Worm (Caenorhabditis elegans) whole organism, L1 larva: ENCODE results near the gene ZC8.6.

Source experiments
- F16B12.6 ChIP-seq: fragments of 150-350 bp; optimal IDR thresholded peaks from 2 replicates; lab custom pipeline; 2014; ENCODE audit warnings: missing biosample characterization, missing genetic modification characterization
- ces-1 ChIP-seq: fragments of 150-350 bp; optimal IDR thresholded peaks from 2 replicates; lab custom pipeline; 2014; ENCODE audit warnings: missing biosample characterization, missing genetic modification reagents, missing genetic modification characterization
- elt-3 ChIP-seq, 6 experiments: fragments of 150-350 bp in 1 of 6; sonication (generic microtip); optimal IDR thresholded peaks; 2 replicates each; lab custom pipeline; 2017 to 2018; ENCODE audit warnings: missing biosample characterization in 6 of 6, missing genetic modification characterization in 6 of 6, inconsistent platforms in 1 of 6
- lin-39 ChIP-seq: fragments of 150-350 bp; optimal IDR thresholded peaks from 2 replicates; lab custom pipeline; 2014; ENCODE audit warnings: missing biosample characterization, missing genetic modification reagents, missing genetic modification characterization
- nhr-11 ChIP-seq: fragments of 150-350 bp; optimal IDR thresholded peaks from 2 replicates; lab custom pipeline; 2014; ENCODE audit warnings: missing biosample characterization, missing genetic modification characterization
- nhr-20 ChIP-seq: sonication (generic microtip); optimal IDR thresholded peaks from 2 replicates; lab custom pipeline; 2016; ENCODE audit warnings: mild to moderate bottlenecking, missing genetic modification characterization, missing compliant biosample characterization
- nhr-85 ChIP-seq: sonication (generic microtip); peaks from one replicate; lab custom pipeline; 2016; ENCODE audit warnings: missing genetic modification characterization, inconsistent platforms, missing compliant biosample characterization
- tbx-2 ChIP-seq: sonication (generic microtip); optimal IDR thresholded peaks from 2 replicates; lab custom pipeline; 2016; ENCODE audit warnings: missing genetic modification characterization, missing compliant biosample characterization

DNA sequence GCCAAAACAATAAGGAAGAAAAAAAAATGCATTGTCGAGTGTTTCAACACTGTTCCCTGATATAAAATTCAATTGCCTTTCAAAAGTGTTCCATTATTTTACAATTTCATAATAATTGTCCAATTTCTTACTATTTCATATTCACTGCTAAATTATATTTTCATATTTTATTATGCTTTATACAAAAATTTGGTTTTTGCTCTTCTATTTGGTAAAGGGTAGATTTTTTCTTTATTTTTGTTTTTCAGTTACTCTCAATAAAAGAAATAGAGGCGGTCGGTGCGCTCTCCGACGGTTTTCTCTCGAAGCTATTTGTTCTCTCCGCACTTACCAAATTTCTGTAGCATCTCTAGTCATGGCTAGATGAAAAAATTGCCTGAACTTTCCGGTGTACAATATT, 20.2 kb upstream of the ZC8.6 start, which contains the start of gene sek-3:
- no peak for TF ChIP-seq ces-1 (GFP tag; lab: Kevin White, UChicago)
- no peak for TF ChIP-seq elt-3 (tag; optimal IDR thresholded peaks at IDR 0.05; lab: Kevin White, UChicago)
- TF ChIP-seq nhr-11 (tag; lab: Kevin White, UChicago) = no peak
- no peak for TF ChIP-seq F16B12.6 (tag; lab: Kevin White, UChicago)
- no peak for TF ChIP-seq nhr-20 (tag; lab: Kevin White, UChicago)
- TF ChIP-seq lin-39 (tag; lab: Kevin White, UChicago) = no peak
- no peak for TF ChIP-seq nhr-85 (tag; lab: Kevin White, UChicago)
- no peak for TF ChIP-seq tbx-2 (tag; lab: Kevin White, UChicago)
